Fruit fly (Drosophila melanogaster) whole organism, embryonic: Measurements from ENCODE around the gene CG14840.
A peak's percentile ranks its signal among the peaks of the same experiment; 100 is the strongest.

Source experiments
- Awh ChIP-seq: fragments of 200-800 bp; sonication (Bioruptor generic); IDR thresholded peaks from 2 replicates; pipeline ENCODE4, ENCODE4 v1.3.6; 2022; ENCODE audit warnings: missing biosample characterization, missing genetic modification characterization
- B-H1 ChIP-seq: fragments of 200-800 bp; sonication (Bioruptor generic); IDR thresholded peaks from 3 replicates; pipeline ENCODE4 v1.3.6; 2022; ENCODE audit warnings: missing biosample characterization, missing genetic modification characterization
- CG10267 ChIP-seq: fragments of 200-800 bp; sonication (Bioruptor generic); optimal IDR thresholded peaks from 2 replicates; lab custom pipeline; 2018; ENCODE audit warnings: missing biosample characterization, mild to moderate bottlenecking, missing genetic modification characterization, moderate library complexity
- CG12071 ChIP-seq: fragments of 200-800 bp; sonication (Bioruptor generic); optimal IDR thresholded peaks from 3 replicates; lab custom pipeline; 2018; ENCODE audit warnings: missing biosample characterization, mild to moderate bottlenecking, missing genetic modification characterization
- CG12391 ChIP-seq: fragments of 200-800 bp; sonication (Bioruptor generic); optimal IDR thresholded peaks from 3 replicates; lab custom pipeline; 2018; ENCODE audit warnings: missing biosample characterization, mild to moderate bottlenecking, missing genetic modification characterization, moderate library complexity
- CG12769 ChIP-seq: fragments of 200-800 bp; sonication (Bioruptor generic); optimal IDR thresholded peaks from 2 replicates; lab custom pipeline; 2019; ENCODE audit warnings: missing biosample characterization, mild to moderate bottlenecking, missing genetic modification characterization, moderate library complexity
- CG16779 ChIP-seq: fragments of 200-800 bp; sonication (Bioruptor generic); IDR thresholded peaks from 2 replicates; pipeline ENCODE4 v1.3.6; 2022; ENCODE audit warnings: missing biosample characterization, missing genetic modification characterization
- CG16815 ChIP-seq: fragments of 200-800 bp; sonication (Bioruptor generic); optimal IDR thresholded peaks from 3 replicates; lab custom pipeline; 2017; ENCODE audit warnings: missing biosample characterization, mild to moderate bottlenecking, missing genetic modification characterization
- CG18476 ChIP-seq: fragments of 200-800 bp; sonication (Bioruptor generic); optimal IDR thresholded peaks from 2 replicates; lab custom pipeline; 2016; ENCODE audit warnings: missing biosample characterization, mild to moderate bottlenecking, missing genetic modification characterization
- CG2678 ChIP-seq: fragments of 200-800 bp; sonication (Bioruptor generic); optimal IDR thresholded peaks from 3 replicates; lab custom pipeline; 2019; ENCODE audit warnings: missing biosample characterization, mild to moderate bottlenecking, missing genetic modification characterization, moderate library complexity
- CG30020 ChIP-seq: fragments of 200-800 bp; optimal IDR thresholded peaks from 2 replicates; lab custom pipeline; 2019; ENCODE audit warnings: missing biosample characterization, mild to moderate bottlenecking, missing genetic modification characterization, moderate library complexity
- CG30403 ChIP-seq: fragments of 200-800 bp; sonication (Bioruptor generic); optimal IDR thresholded peaks from 3 replicates; lab custom pipeline; 2016; ENCODE audit warnings: missing biosample characterization, missing genetic modification characterization
- CG32772 ChIP-seq: fragments of 200-800 bp; sonication (Bioruptor generic); IDR thresholded peaks from 2 replicates; pipeline ENCODE4 v1.3.6; 2022; ENCODE audit warnings: missing biosample characterization, missing genetic modification characterization
- CG4730 ChIP-seq: fragments of 200-800 bp; sonication (Bioruptor generic); IDR thresholded peaks from 2 replicates; pipeline ENCODE4 v1.3.6; 2022; ENCODE audit warnings: missing biosample characterization, missing genetic modification characterization
- CG5953 ChIP-seq: fragments of 200-800 bp; sonication (Bioruptor generic); IDR thresholded peaks from 2 replicates; pipeline ENCODE4 v1.3.6; 2022; ENCODE audit warnings: missing biosample characterization, missing genetic modification characterization
- CG8290 ChIP-seq, 3 experiments: fragments of 200-800 bp; sonication (Bioruptor generic); optimal IDR thresholded peaks; 2 replicates each; lab custom pipeline; 2016 to 2019; ENCODE audit warnings: missing biosample characterization in 3 of 3, missing genetic modification characterization in 3 of 3, mild to moderate bottlenecking in 2 of 3, moderate library complexity in 1 of 3
- CG8388 ChIP-seq: fragments of 200-800 bp; sonication (Bioruptor generic); optimal IDR thresholded peaks from 2 replicates; lab custom pipeline; 2019; ENCODE audit warnings: missing biosample characterization, mild to moderate bottlenecking, missing genetic modification characterization, moderate library complexity
- CG9609 ChIP-seq: fragments of 200-800 bp; sonication (Bioruptor generic); optimal IDR thresholded peaks from 3 replicates; lab custom pipeline; 2016; ENCODE audit warnings: missing biosample characterization, missing genetic modification characterization
- Dad ChIP-seq: fragments of 200-800 bp; sonication (Bioruptor generic); optimal IDR thresholded peaks from 3 replicates; lab custom pipeline; 2016; ENCODE audit warnings: missing biosample characterization, missing genetic modification characterization
- Dbx ChIP-seq: fragments of 200-800 bp; sonication (Bioruptor generic); IDR thresholded peaks from 3 replicates; pipeline ENCODE4 v1.3.6; 2022; ENCODE audit warnings: missing biosample characterization, missing genetic modification characterization
- Dfd ChIP-seq, 2 experiments: fragments of >200 bp; optimal IDR thresholded peaks; 2 replicates each; lab custom pipeline; 2017; ENCODE audit warnings: missing biosample characterization in 2 of 2, missing genetic modification characterization in 2 of 2
- Ets97D ChIP-seq: fragments of 200-800 bp; sonication (Bioruptor generic); optimal IDR thresholded peaks from 3 replicates; lab custom pipeline; 2016; ENCODE audit warnings: missing biosample characterization, missing genetic modification characterization
- HLHmδ ChIP-seq: fragments of 200-800 bp; sonication (Bioruptor generic); optimal IDR thresholded peaks from 2 replicates; lab custom pipeline; 2018; ENCODE audit warnings: missing biosample characterization, mild to moderate bottlenecking, missing genetic modification characterization, moderate library complexity
- Lhr ChIP-seq: fragments of 200-800 bp; sonication (Bioruptor generic); optimal IDR thresholded peaks from 3 replicates; lab custom pipeline; 2017; ENCODE audit warnings: mild to moderate bottlenecking, missing biosample characterization, missing genetic modification reagents, missing genetic modification characterization
- MTF-1 ChIP-seq: fragments of 200-800 bp; sonication (Bioruptor generic); optimal IDR thresholded peaks from 2 replicates; lab custom pipeline; 2018; ENCODE audit warnings: missing biosample characterization, mild to moderate bottlenecking, missing genetic modification characterization, borderline replicate concordance
- Rx ChIP-seq: fragments of 200-800 bp; sonication (Bioruptor generic); IDR thresholded peaks from 2 replicates; pipeline ENCODE4 v1.3.6; 2022; ENCODE audit warnings: missing biosample characterization, missing genetic modification characterization
- Scr ChIP-seq: fragments of 200-800 bp; sonication (Bioruptor generic); IDR thresholded peaks from 2 replicates; pipeline ENCODE4 v1.3.6; 2022; ENCODE audit warnings: missing biosample characterization, missing genetic modification characterization; ENCODE audit not compliant: partially characterized antibody
- Usf ChIP-seq: fragments of 200-800 bp; sonication (Bioruptor generic); optimal IDR thresholded peaks from 2 replicates; lab custom pipeline; 2017; ENCODE audit warnings: missing genotype, missing biosample characterization, missing genetic modification characterization
- Vsx1 ChIP-seq: fragments of 200-800 bp; sonication (Bioruptor generic); optimal IDR thresholded peaks from 2 replicates; lab custom pipeline; 2017; ENCODE audit warnings: missing biosample characterization, mild to moderate bottlenecking, missing genetic modification characterization, missing genetic modification reagents
- ac ChIP-seq: fragments of 200-800 bp; sonication (Bioruptor generic); optimal IDR thresholded peaks from 3 replicates; lab custom pipeline; 2017; ENCODE audit warnings: missing biosample characterization, mild to moderate bottlenecking, missing genetic modification characterization
- amos ChIP-seq: fragments of 200-800 bp; sonication (Bioruptor generic); IDR thresholded peaks from 2 replicates; pipeline ENCODE4 v1.3.6; 2022; ENCODE audit warnings: missing biosample characterization, missing genetic modification characterization; ENCODE audit not compliant: partially characterized antibody
- ara ChIP-seq: fragments of 200-800 bp; sonication (Bioruptor generic); IDR thresholded peaks from 2 replicates; pipeline ENCODE4 v1.3.6; 2022; ENCODE audit warnings: missing biosample characterization, missing genetic modification characterization
- ato ChIP-seq: fragments of 200-800 bp; sonication (Bioruptor generic); IDR thresholded peaks from 2 replicates; pipeline ENCODE4 v1.3.6; 2022; ENCODE audit warnings: missing biosample characterization, missing genetic modification characterization; ENCODE audit not compliant: partially characterized antibody
- da ChIP-seq: fragments of 200-800 bp; sonication (Bioruptor generic); optimal IDR thresholded peaks from 2 replicates; lab custom pipeline; 2016; ENCODE audit warnings: missing biosample characterization, missing genetic modification characterization
- dan ChIP-seq: fragments of 200-800 bp; sonication (Bioruptor generic); IDR thresholded peaks from 2 replicates; pipeline ENCODE4 v1.3.6; 2022; ENCODE audit warnings: missing biosample characterization, missing genetic modification characterization
- dmrt11E ChIP-seq: fragments of 200-800 bp; sonication (Bioruptor generic); optimal IDR thresholded peaks from 3 replicates; lab custom pipeline; 2018; ENCODE audit warnings: missing biosample characterization, mild to moderate bottlenecking, missing genetic modification characterization, moderate library complexity
- dmrt99B ChIP-seq: fragments of 200-800 bp; sonication (Bioruptor generic); optimal IDR thresholded peaks from 2 replicates; lab custom pipeline; 2018; ENCODE audit warnings: missing biosample characterization, mild to moderate bottlenecking, missing genetic modification characterization, moderate library complexity
- fd3F ChIP-seq: fragments of 200-800 bp; sonication (Bioruptor generic); optimal IDR thresholded peaks from 2 replicates; lab custom pipeline; 2018; ENCODE audit warnings: missing biosample characterization, mild to moderate bottlenecking, missing genetic modification characterization, moderate library complexity
- nau ChIP-seq: fragments of 200-800 bp; sonication (Bioruptor generic); optimal IDR thresholded peaks from 3 replicates; lab custom pipeline; 2017; ENCODE audit warnings: missing biosample characterization, mild to moderate bottlenecking, missing genetic modification characterization, missing genetic modification reagents
- otp ChIP-seq: fragments of 200-800 bp; sonication (Bioruptor generic); IDR thresholded peaks from 3 replicates; pipeline ENCODE4, ENCODE4 v1.3.6; 2022; ENCODE audit warnings: missing biosample characterization, missing genetic modification characterization
- pnt ChIP-seq: fragments of 200-800 bp; sonication (Bioruptor generic); optimal IDR thresholded peaks from 3 replicates; lab custom pipeline; 2016; ENCODE audit warnings: missing biosample characterization, missing genetic modification characterization
- sens-2 ChIP-seq: fragments of 200-800 bp; sonication (Bioruptor generic); IDR thresholded peaks from 2 replicates; pipeline ENCODE4 v1.3.6; 2022; ENCODE audit warnings: missing biosample characterization, missing genetic modification characterization
- shn ChIP-seq: fragments of 200-800 bp; sonication (Bioruptor generic); optimal IDR thresholded peaks from 3 replicates; lab custom pipeline; 2016; ENCODE audit warnings: missing biosample characterization, missing genetic modification characterization
- usp ChIP-seq: fragments of >200 bp; optimal IDR thresholded peaks from 2 replicates; lab custom pipeline; 2017; ENCODE audit warnings: missing biosample characterization, missing genetic modification characterization
- vnd ChIP-seq: fragments of 200-800 bp; sonication (Bioruptor generic); IDR thresholded peaks from 3 replicates; pipeline ENCODE4 v1.3.6; 2022; ENCODE audit warnings: missing biosample characterization, missing genetic modification characterization; ENCODE audit not compliant: partially characterized antibody
- wek ChIP-seq: fragments of 200-800 bp; sonication (Bioruptor generic); optimal IDR thresholded peaks from 3 replicates; lab custom pipeline; 2018; ENCODE audit warnings: missing biosample characterization, mild to moderate bottlenecking, missing genetic modification characterization, moderate library complexity
- yki ChIP-seq: fragments of >200 bp; optimal IDR thresholded peaks from 3 replicates; lab custom pipeline; 2018
- zfh1 ChIP-seq: fragments of 200-800 bp; sonication (Bioruptor generic); IDR thresholded peaks from 3 replicates; pipeline ENCODE4 v1.3.6; 2022; ENCODE audit warnings: missing biosample characterization, missing genetic modification characterization

Gene CG14840

dm6 chr3R:14288669-14289383 is 27.8 kb upstream of the CG14840 start, which contains the start of gene red (continued):
- TF ChIP-seq dmrt99B (tag; lab: Kevin White, UChicago): peak; percentile 81
- no peak for TF ChIP-seq Dfd (GFP tag; optimal IDR thresholded peaks at IDR 0.05; lab: Kevin White, UChicago)
- peak; percentile 88 for TF ChIP-seq CG12769 (tag; lab: Kevin White, UChicago)
- TF ChIP-seq da (GFP tag; lab: Kevin White, UChicago): no peak
- no peak for TF ChIP-seq Lhr
- peak; percentile 52; the same call in 1 of the 2 replicates for TF ChIP-seq Awh
- TF ChIP-seq sens-2 (GFP tag; lab: Robert Waterston, UW): 0 out of 2 replicates have a peak, but pooled peaks have one; percentile 9
- TF ChIP-seq amos: peak; percentile 10; the same call in 1 of the 2 replicates
- TF ChIP-seq ato (GFP tag; lab: Robert Waterston, UW): no peak
- TF ChIP-seq CG32772 (GFP tag; lab: Robert Waterston, UW): peak; percentile 43; the same call in 1 of the 2 replicates
- TF ChIP-seq CG2678: peak; percentile 90
- peak; percentile 42; the same call in 1 of the 2 replicates for TF ChIP-seq CG5953
- peak; percentile 26 for TF ChIP-seq wek (GFP tag; lab: Kevin White, UChicago)
- peak; percentile 69 for TF ChIP-seq CG30403 (GFP tag; lab: Kevin White, UChicago)
- TF ChIP-seq CG9609 (GFP tag; lab: Kevin White, UChicago): peak; percentile 50
- TF ChIP-seq pnt (GFP tag; lab: Kevin White, UChicago): no peak
- TF ChIP-seq otp (GFP tag; lab: Robert Waterston, UW): peak; percentile 75; the same call in 2 of the 3 replicates
- no peak for TF ChIP-seq HLHmδ (GFP tag; lab: Kevin White, UChicago)
- no peak for TF ChIP-seq dan (GFP tag; lab: Robert Waterston, UW)
- TF ChIP-seq zfh1 (GFP tag; lab: Robert Waterston, UW): peak; percentile 65
- 0 out of 2 replicates have a peak, but pooled peaks have one; percentile 30 for TF ChIP-seq Rx (GFP tag; lab: Robert Waterston, UW)
- peak; percentile 0 for TF ChIP-seq Ets97D (GFP tag; lab: Kevin White, UChicago)
- TF ChIP-seq ara: peak; percentile 66
- no peak for TF ChIP-seq Scr
- TF ChIP-seq CG4730 (GFP tag; lab: Robert Waterston, UW): 0 out of 2 replicates have a peak, but pooled peaks have one; percentile 37
- TF ChIP-seq CG10267: peak; percentile 49
- TF ChIP-seq vnd (GFP tag; lab: Robert Waterston, UW): no peak
- TF ChIP-seq yki (lab: Kevin White, UChicago): no peak
- no peak for TF ChIP-seq Usf (GFP tag; lab: Kevin White, UChicago)
- TF ChIP-seq Dad (GFP tag; lab: Kevin White, UChicago): peak; percentile 28
- peak; percentile 29 for TF ChIP-seq CG8290 (GFP tag; optimal IDR thresholded peaks at IDR 0.05; lab: Kevin White, UChicago)
- TF ChIP-seq CG8290 (tag; optimal IDR thresholded peaks at IDR 0.05; lab: Kevin White, UChicago): peak in 1 of 2 experiments; percentile 67
- TF ChIP-seq ac (GFP tag; lab: Kevin White, UChicago): no peak
- TF ChIP-seq CG18476 (GFP tag; lab: Kevin White, UChicago): peak; percentile 33
- TF ChIP-seq MTF-1 (GFP tag; lab: Kevin White, UChicago): peak; percentile 44
- peak; percentile 32 for TF ChIP-seq Vsx1 (GFP tag; lab: Kevin White, UChicago)
- no peak for TF ChIP-seq usp (GFP tag; lab: Kevin White, UChicago)
- TF ChIP-seq shn (GFP tag; lab: Kevin White, UChicago): no peak
- TF ChIP-seq CG16815 (GFP tag; lab: Kevin White, UChicago): peak; percentile 17
- TF ChIP-seq dmrt11E (tag; lab: Kevin White, UChicago): peak; percentile 15
- TF ChIP-seq CG16779 (GFP tag; lab: Robert Waterston, UW): no peak
- TF ChIP-seq fd3F (GFP tag; lab: Kevin White, UChicago): peak; percentile 62
- peak; percentile 43 for TF ChIP-seq nau (GFP tag; lab: Kevin White, UChicago)
- peak; percentile 30; the same call in 1 of the 3 replicates for TF ChIP-seq B-H1
- peak; percentile 54 for TF ChIP-seq CG8388 (GFP tag; lab: Kevin White, UChicago)
- TF ChIP-seq Dbx (GFP tag; lab: Robert Waterston, UW): peak; percentile 81
- TF ChIP-seq CG12071: peak; percentile 65
- no peak for TF ChIP-seq CG30020 (tag; lab: Kevin White, UChicago)
- peak; percentile 75 for TF ChIP-seq CG12391 (tag; lab: Kevin White, UChicago)
